Fruit fly (Drosophila melanogaster) whole organism, pupa: ENCODE results near the gene CG43779.
A peak's percentile ranks its signal among the peaks of the same experiment; 100 is the strongest.

ENCODE experiments used
- CG10348 ChIP-seq: fragments of 200-800 bp; sonication (Bioruptor generic); IDR thresholded peaks from 2 replicates; pipeline ENCODE4 v1.3.6; 2022; ENCODE audit warnings: missing biosample characterization, missing genetic modification characterization
- CG12605 ChIP-seq: fragments of 200-800 bp; sonication (Bioruptor generic); IDR thresholded peaks from 2 replicates; pipeline ENCODE4 v1.3.6; 2022; ENCODE audit warnings: missing biosample characterization, missing genetic modification characterization
- CG13204 ChIP-seq: fragments of 200-800 bp; sonication (Bioruptor generic); optimal IDR thresholded peaks from 2 replicates; lab custom pipeline; 2018; ENCODE audit warnings: missing biosample characterization, mild to moderate bottlenecking, missing genetic modification characterization, moderate library complexity
- CG14655 ChIP-seq: fragments of 200-800 bp; sonication (Bioruptor generic); optimal IDR thresholded peaks from 3 replicates; lab custom pipeline; 2017; ENCODE audit warnings: mild to moderate bottlenecking, missing biosample characterization, missing genetic modification reagents, missing genetic modification characterization
- CG15710 ChIP-seq: fragments of 200-800 bp; sonication (Bioruptor generic); optimal IDR thresholded peaks from 2 replicates; lab custom pipeline; 2018; ENCODE audit warnings: missing biosample characterization, mild to moderate bottlenecking, missing genetic modification characterization, moderate library complexity
- CG17806 ChIP-seq: fragments of 200-800 bp; sonication (Bioruptor generic); optimal IDR thresholded peaks from 2 replicates; lab custom pipeline; 2018; ENCODE audit warnings: missing biosample characterization, mild to moderate bottlenecking, missing genetic modification characterization, moderate library complexity
- CG32121 ChIP-seq: fragments of 200-800 bp; sonication (Bioruptor generic); IDR thresholded peaks from 2 replicates; pipeline ENCODE4 v1.3.6; 2022; ENCODE audit warnings: missing biosample characterization, missing genetic modification characterization
- CG34367 ChIP-seq: fragments of 200-800 bp; sonication (Bioruptor generic); optimal IDR thresholded peaks from 2 replicates; lab custom pipeline; 2018; ENCODE audit warnings: missing biosample characterization, mild to moderate bottlenecking, missing genetic modification characterization
- CG4496 ChIP-seq: fragments of 200-800 bp; sonication (Bioruptor generic); IDR thresholded peaks from 3 replicates; pipeline ENCODE4 v1.3.6; 2022; ENCODE audit warnings: missing biosample characterization, missing genetic modification characterization
- CG8159 ChIP-seq: fragments of 200-800 bp; sonication (Bioruptor generic); optimal IDR thresholded peaks from 3 replicates; lab custom pipeline; 2018; ENCODE audit warnings: missing biosample characterization, mild to moderate bottlenecking, missing genetic modification characterization, moderate library complexity
- CG8301 ChIP-seq: fragments of 200-800 bp; sonication (Bioruptor generic); optimal IDR thresholded peaks from 2 replicates; lab custom pipeline; 2018; ENCODE audit warnings: missing biosample characterization, mild to moderate bottlenecking, missing genetic modification characterization
- CG9948 ChIP-seq: fragments of 200-800 bp; sonication (Bioruptor generic); optimal IDR thresholded peaks from 2 replicates; lab custom pipeline; 2018; ENCODE audit warnings: missing biosample characterization, mild to moderate bottlenecking, missing genetic modification characterization, moderate library complexity
- D1 ChIP-seq: fragments of 200-800 bp; sonication (Bioruptor generic); optimal IDR thresholded peaks from 2 replicates; lab custom pipeline; 2018; ENCODE audit warnings: missing biosample characterization, mild to moderate bottlenecking, missing genetic modification characterization, moderate library complexity
- EcR ChIP-seq: fragments of 200-800 bp; sonication (Bioruptor generic); optimal IDR thresholded peaks from 3 replicates; lab custom pipeline; 2019; ENCODE audit warnings: missing biosample characterization, missing genetic modification characterization, mild to moderate bottlenecking, moderate library complexity, missing genetic modification reagents
- Ets98B ChIP-seq: fragments of 200-800 bp; sonication (Bioruptor generic); IDR thresholded peaks from 2 replicates; pipeline ENCODE4 v1.3.6; 2022; ENCODE audit warnings: missing biosample characterization, missing genetic modification characterization
- Pif1A ChIP-seq: fragments of 200-800 bp; sonication (Bioruptor generic); optimal IDR thresholded peaks from 3 replicates; lab custom pipeline; 2016; ENCODE audit warnings: missing biosample characterization, missing genetic modification characterization
- Pif1B ChIP-seq: fragments of 200-800 bp; sonication (Bioruptor generic); optimal IDR thresholded peaks from 3 replicates; lab custom pipeline; 2016; ENCODE audit warnings: missing biosample characterization, missing genetic modification characterization
- Snoo ChIP-seq: fragments of 200-800 bp; sonication (Bioruptor generic); optimal IDR thresholded peaks from 3 replicates; lab custom pipeline; 2017; ENCODE audit warnings: missing biosample characterization, mild to moderate bottlenecking, missing genetic modification characterization, inconsistent platforms
- fd96Ca ChIP-seq: fragments of 200-800 bp; sonication (Bioruptor generic); IDR thresholded peaks from 3 replicates; pipeline ENCODE4 v1.3.6; 2022; ENCODE audit warnings: missing biosample characterization, missing genetic modification characterization
- gl ChIP-seq: fragments of 200-800 bp; sonication (Bioruptor generic); optimal IDR thresholded peaks from 2 replicates; lab custom pipeline; 2018; ENCODE audit warnings: missing biosample characterization, mild to moderate bottlenecking, missing genetic modification characterization
- rn ChIP-seq: fragments of 200-800 bp; sonication (Bioruptor generic); IDR thresholded peaks from 2 replicates; pipeline ENCODE4 v1.3.6; 2022; ENCODE audit warnings: missing biosample characterization, missing genetic modification characterization

The CG43779 gene

DNA sequence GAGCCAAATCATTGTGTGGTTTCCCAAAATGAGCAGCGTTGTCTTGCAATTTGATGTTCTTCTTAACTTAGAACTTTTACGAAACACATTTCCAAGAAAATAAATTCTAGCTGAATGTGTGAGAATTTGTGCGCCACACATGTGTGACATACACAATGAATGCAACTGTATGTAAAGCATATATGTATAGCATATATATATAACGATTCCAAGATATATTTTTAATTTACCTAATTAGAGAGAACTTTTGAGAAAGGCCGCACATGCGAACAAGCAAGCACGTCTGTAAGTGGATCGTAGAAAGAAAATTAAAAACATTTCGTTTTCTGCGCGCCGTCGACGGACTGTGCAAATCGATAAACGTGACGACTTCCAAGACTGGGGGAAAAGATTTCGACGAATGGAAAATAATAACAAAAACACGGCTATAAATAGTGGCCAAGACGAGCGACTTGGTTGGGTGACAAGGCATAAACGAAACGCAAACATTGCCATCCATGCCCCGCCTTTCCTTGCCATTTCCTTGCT, 14.5 kb downstream of the CG43779 start:
- TF ChIP-seq CG4496 (GFP tag; lab: Robert Waterston, UW) = 0 out of 3 replicates have a peak, but pooled peaks have one; percentile 36
- TF ChIP-seq Pif1A (GFP tag; lab: Kevin White, UChicago) = no peak
- no peak for TF ChIP-seq CG32121

DNA sequence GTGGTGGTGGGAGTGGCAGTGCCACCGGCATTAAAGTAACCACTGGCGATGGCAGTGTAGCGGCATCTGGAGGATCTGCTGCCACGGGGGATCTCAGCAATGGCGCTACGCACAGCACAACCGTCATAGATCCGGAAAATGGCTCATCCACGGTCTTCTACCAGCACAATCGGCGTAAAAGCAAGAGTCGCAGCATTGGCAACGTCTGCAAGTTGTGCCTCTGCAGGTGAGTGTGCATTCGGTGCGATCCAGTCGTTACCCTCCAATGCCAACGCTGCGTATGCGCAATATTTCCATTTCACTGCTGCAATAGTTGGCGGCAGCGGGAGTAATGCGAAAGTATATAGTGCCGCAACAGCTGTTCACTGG, 15.5 kb downstream of the CG43779 start:
- TF ChIP-seq CG32121 (peak; percentile 60), CG9948 (no peak), fd96Ca (GFP tag; lab: Robert Waterston, UW) (peak; percentile 46; the same call in 2 of the 3 replicates)

DNA sequence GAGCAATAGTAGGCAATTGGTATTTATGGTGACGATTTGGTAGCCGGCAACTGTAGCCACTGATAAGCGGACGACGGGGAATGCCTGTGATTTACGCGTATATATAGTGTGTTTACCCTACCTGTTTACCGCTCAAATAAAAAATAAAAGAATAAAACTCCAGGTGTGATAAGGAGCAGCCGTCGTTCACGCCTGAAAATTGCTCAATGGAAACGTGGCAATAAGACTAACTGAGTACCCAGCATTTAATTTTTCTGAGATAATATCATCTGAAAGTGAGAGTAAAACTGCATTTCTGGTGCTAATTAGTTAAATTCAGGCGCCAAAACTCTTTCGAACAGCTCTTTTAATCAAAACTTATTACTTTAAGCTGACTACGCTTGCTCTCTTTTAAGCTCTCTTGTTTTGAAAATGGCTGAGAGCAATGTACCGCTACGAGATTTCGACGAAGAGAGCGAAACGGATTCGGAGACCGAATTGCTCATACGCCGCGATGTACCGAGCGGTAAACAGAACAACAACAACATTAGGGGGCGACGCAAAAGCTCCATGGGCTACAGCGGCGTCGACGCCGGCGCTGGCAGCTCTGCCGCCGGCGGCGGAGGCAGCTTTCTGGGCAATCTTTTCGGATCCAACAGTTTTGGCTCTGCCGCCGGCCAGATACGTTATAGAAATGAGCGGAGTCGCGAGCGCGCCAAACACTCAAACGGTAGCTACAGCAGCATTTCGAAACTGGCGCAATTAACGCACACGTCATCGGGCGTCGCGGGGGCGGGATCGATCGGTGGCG, 16.1 kb downstream of the CG43779 start:
- TF ChIP-seq Pif1A (GFP tag; lab: Kevin White, UChicago) (peak; percentile 32), CG4496 (GFP tag; lab: Robert Waterston, UW) (peak; percentile 55; the same call in 2 of the 3 replicates), CG32121 (peak; percentile 43; the same call in 1 of the 2 replicates), CG8159 (tag; lab: Kevin White, UChicago) (no peak), Pif1B (GFP tag; lab: Kevin White, UChicago) (no peak), EcR (peak; percentile 37), CG17806 (no peak), CG9948 (no peak), D1 (tag; lab: Kevin White, UChicago) (no peak), fd96Ca (GFP tag; lab: Robert Waterston, UW) (no peak), CG13204 (peak; percentile 73), rn (GFP tag; lab: Robert Waterston, UW) (no peak), gl (tag; lab: Kevin White, UChicago) (peak; percentile 56), CG12605 (GFP tag; lab: Robert Waterston, UW) (no peak; the same call in 1 of the 2 replicates), CG34367 (tag; lab: Kevin White, UChicago) (peak; percentile 8), CG14655 (peak; percentile 33), Snoo (tag; lab: Kevin White, UChicago) (peak; percentile 48), CG10348 (no peak), CG8301 (no peak), Ets98B (GFP tag; lab: Robert Waterston, UW) (peak; percentile 20), CG15710 (peak; percentile 61)

DNA sequence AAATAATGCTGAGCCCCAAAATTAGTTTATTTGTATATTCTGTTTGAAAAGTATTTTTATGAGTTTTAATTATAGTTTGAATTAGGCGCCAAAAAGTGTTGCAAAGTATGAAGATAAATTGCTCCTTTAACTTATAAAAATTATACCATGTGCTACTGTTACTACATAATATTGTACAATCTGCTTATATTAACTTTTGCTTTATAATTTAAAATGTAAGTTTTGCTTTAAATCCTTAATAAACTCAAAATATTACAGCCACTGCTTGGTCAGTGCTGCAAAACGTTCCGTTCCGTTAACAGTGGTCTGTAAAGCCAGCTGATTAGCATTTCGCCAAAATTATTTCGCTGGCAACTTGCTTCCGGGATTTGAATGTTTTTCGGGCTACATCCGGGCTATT, 16.9 kb downstream of the CG43779 start, which contains the start of gene CG31729:
TSS of gene CG31729 (plus strand) at position 309 of the 400 bp plus-strand sequence.
- TF ChIP-seq D1 (tag; lab: Kevin White, UChicago) = no peak
- no peak for TF ChIP-seq CG8159 (tag; lab: Kevin White, UChicago)
- TF ChIP-seq CG13204 = no peak
- no peak for TF ChIP-seq Pif1B (GFP tag; lab: Kevin White, UChicago)
- TF ChIP-seq gl (tag; lab: Kevin White, UChicago) = no peak
- no peak for TF ChIP-seq CG14655
- TF ChIP-seq CG34367 (tag; lab: Kevin White, UChicago) = no peak
- TF ChIP-seq CG8301 = no peak

DNA sequence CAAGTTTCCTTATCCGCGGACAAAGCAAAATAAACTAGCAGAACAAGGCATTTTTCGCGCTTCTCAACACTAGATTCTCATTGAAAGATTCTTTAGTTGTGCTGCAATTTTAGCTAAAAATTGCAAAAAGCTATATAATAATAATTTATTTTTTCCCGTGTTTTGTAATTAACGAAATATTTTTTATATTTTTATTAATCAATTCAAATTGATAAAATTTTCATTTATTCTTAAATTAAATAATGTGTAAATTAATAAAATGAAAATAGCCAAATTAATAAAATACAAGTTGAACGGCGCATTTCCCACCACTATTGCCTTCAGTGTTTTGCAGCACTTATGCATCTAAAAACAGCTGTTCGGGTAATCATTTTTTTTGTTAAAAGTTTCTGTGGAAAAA, 20.1 kb downstream of the CG43779 start, which contains the start of the genes Drep4 and Uvrag:
TSS of gene Drep4 (minus strand) at position 7 of the 400 bp plus-strand sequence.
TSS of gene Uvrag (plus strand) at position 322 of the 400 bp plus-strand sequence.
- peak; percentile 47 for TF ChIP-seq D1 (tag; lab: Kevin White, UChicago)
- TF ChIP-seq CG34367 (tag; lab: Kevin White, UChicago) = no peak
- TF ChIP-seq CG10348 = no peak
- peak; percentile 69 for TF ChIP-seq CG8159 (tag; lab: Kevin White, UChicago)
- TF ChIP-seq CG15710 = no peak
- TF ChIP-seq rn (GFP tag; lab: Robert Waterston, UW) = 0 out of 2 replicates have a peak, but pooled peaks have one; percentile 12
- peak; percentile 50 for TF ChIP-seq CG17806
- TF ChIP-seq Snoo (tag; lab: Kevin White, UChicago) = peak; percentile 51
- TF ChIP-seq, all 21 proteins: peak for 5

DNA sequence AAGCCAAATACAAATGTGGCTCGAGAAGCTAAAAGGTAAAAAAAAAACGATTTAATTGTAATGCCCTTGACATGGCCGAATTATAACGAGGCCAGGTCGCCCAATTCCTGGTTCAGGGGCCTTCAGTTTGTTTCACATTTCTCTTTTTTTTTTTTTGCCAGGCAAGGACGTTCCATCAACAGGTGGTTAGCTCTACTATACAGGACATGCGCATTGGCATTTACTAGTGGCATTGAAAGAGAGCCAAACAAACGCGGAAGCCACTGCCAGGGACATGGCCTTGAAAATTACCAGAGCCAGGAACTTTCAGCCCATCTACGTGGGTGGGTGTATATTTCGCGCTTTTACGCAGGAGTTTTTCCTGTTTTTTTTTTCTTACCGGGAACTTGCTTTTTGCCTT, 20.8 kb downstream of the CG43779 start:
- TF ChIP-seq CG9948 = no peak
- peak; percentile 90; the same call in 1 of the 2 replicates for TF ChIP-seq CG12605 (GFP tag; lab: Robert Waterston, UW)

DNA sequence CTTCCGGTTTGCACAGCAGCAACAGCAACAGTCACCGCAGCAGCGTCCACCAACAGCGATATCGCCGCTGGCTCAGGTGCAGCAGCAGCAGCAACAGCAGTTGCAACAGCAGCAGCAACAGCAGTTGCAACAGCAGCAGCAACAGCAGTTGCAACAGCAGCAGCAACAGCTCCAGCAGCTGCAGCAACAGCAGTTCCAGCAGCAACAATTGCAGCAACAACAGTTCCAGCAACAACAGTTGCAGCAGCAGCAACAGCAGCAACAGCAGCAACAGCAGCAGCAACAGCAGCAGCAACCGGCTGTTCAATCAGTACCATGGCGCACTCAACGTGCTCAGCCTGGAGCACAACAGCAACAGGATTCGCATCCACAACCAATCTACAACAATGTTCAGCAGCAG, 34.0 kb downstream of the CG43779 start:
- TF ChIP-seq CG12605 (GFP tag; lab: Robert Waterston, UW) = no peak
- peak; percentile 65 for TF ChIP-seq CG13204
- TF ChIP-seq, all 21 proteins: peak for 1
